Fruit fly (Drosophila melanogaster): ENCODE measurements around the gene CG17752.

Gene CG17752

DNA sequence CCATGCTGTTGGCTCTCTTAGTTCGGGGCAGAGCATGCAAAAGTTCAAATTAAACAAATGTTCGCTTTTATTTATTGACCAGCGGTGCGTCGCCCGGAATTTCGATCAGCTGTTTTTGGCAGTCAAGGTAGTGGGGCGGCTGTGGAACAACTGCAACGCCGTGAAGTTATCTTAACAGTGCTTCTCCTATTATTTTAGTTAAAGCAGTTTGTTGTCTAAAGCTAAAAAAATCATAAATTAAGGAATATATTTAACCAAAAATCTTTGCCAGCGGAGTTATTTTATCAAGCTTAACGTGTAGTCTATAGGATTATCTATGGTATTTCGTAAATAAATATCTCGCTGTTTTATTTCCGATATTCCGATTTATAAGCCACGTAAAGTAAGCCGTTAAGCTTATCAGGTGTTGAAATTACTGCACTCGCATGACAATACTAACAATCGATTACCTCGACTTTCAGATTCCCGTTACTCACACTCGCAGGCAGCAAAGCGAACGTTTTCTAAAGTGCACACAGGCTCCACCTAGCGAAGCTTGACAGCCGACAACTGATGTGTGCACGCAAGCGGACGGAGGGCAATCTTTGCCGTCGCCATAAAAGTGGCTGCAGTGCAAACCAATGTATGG lies 38.4 kb downstream of the CG17752 start, which contains the start of the genes CG6195 and CG31220:
Gene CG6195 (minus strand): TSS at position 122 of the 628 bp plus-strand sequence.
Gene CG31220 (plus strand): TSS at position 199 of the 628 bp plus-strand sequence.
- TF ChIP-seq D1 (tag; optimal IDR thresholded peaks at IDR 0.05) (no peak), CG4496 (GFP tag; IDR thresholded peaks at IDR 0.05) (peak; percentile 31; the same call in 1 of the 3 replicates)

DNA sequence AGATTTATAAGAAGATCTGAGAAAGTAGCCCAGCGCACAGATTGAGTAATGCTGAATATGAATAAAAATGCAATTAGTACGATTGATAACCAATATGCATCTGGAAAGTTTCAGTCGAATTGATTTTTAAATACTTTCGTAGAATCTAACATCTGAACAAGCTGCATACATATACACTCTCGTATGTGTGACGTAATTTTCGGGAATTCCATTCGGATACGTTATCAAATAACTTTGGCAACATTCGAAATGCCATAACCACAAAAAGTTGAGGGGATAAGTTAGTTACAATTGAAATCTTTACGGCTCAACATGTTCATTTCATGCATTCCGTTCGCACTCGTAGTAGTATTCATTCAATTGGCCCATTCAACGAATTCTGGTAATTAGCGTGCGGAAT lies 40.7 kb downstream of the CG17752 start, which contains the start of gene CG31219:
Gene CG31219 (plus strand): TSS at position 301 of the 400 bp plus-strand sequence.
- no peak for TF ChIP-seq CG9948 (tag; optimal IDR thresholded peaks at IDR 0.05)
- no peak for TF ChIP-seq fd96Ca (GFP tag; IDR thresholded peaks at IDR 0.05)
- no peak for TF ChIP-seq Pif1A (GFP tag; optimal IDR thresholded peaks at IDR 0.05)
- TF ChIP-seq CG8301 (tag; optimal IDR thresholded peaks at IDR 0.05) = no peak
- no peak for TF ChIP-seq CG17806 (tag; optimal IDR thresholded peaks at IDR 0.05)
- no peak for TF ChIP-seq D1 (tag; optimal IDR thresholded peaks at IDR 0.05)
- no peak for TF ChIP-seq Ets98B (GFP tag; IDR thresholded peaks at IDR 0.05)
- TF ChIP-seq CG12605 (GFP tag; IDR thresholded peaks at IDR 0.05) = no peak
- TF ChIP-seq CG8159 (tag; optimal IDR thresholded peaks at IDR 0.05) = no peak

DNA sequence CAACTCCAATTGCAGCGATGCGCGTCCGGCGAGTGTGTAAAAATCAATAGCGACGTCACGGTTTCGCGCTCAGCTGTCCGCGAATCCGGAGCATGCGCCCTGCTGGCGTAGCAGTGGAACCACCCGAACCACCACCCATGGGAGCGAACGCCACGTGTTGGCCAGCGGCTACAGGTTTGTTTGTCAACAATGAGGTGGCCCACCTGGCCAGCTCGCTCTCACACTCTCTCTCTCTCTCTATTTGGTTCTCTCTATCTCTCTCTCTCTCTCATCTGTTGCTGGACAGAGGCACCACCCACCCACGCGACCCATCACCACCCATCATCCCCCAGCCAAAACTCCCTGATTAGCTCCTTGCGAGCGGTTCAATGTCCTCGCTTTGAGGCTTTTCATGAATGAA lies 46.4 kb downstream of the CG17752 start:
- peak; percentile 82 for TF ChIP-seq EcR (GFP tag; optimal IDR thresholded peaks at IDR 0.05)
- no peak for TF ChIP-seq fd96Ca (GFP tag; IDR thresholded peaks at IDR 0.05)
- TF ChIP-seq CG12605 (GFP tag; IDR thresholded peaks at IDR 0.05) = peak; percentile 89

DNA sequence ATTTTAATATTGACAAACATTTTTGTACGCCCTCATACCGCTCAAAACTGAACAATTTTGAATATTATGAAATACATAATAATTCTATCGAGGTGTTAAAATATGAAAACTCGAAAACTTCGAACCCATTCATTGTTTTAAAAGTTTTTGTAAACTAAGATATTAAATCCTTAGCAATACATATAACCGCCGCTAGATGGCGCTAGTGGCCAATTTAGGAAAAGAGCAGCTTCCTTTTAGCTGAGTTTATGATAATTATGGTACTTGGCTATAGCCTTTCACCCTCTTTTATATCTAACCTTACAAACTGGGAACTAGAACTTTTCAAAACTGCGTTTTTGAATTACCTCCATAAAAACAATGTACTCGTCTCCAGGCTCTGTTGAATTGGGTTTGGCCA lies 47.2 kb downstream of the CG17752 start:
- TF ChIP-seq CG9948 (tag; optimal IDR thresholded peaks at IDR 0.05) = no peak
- no peak for TF ChIP-seq CG15710 (tag; optimal IDR thresholded peaks at IDR 0.05)
- TF ChIP-seq Ets98B (GFP tag; IDR thresholded peaks at IDR 0.05) = no peak
- TF ChIP-seq CG32121 (GFP tag; IDR thresholded peaks at IDR 0.05) = no peak
- TF ChIP-seq CG12605 (GFP tag; IDR thresholded peaks at IDR 0.05) = no peak
- TF ChIP-seq rn (GFP tag; IDR thresholded peaks at IDR 0.05) = no peak
- no peak for TF ChIP-seq CG10348 (GFP tag; IDR thresholded peaks at IDR 0.05)
- TF ChIP-seq D1 (tag; optimal IDR thresholded peaks at IDR 0.05) = no peak
- no peak for TF ChIP-seq Pif1B (GFP tag; optimal IDR thresholded peaks at IDR 0.05)
- TF ChIP-seq EcR (GFP tag; optimal IDR thresholded peaks at IDR 0.05) = no peak
- no peak for TF ChIP-seq CG14655 (GFP tag; optimal IDR thresholded peaks at IDR 0.05)

DNA sequence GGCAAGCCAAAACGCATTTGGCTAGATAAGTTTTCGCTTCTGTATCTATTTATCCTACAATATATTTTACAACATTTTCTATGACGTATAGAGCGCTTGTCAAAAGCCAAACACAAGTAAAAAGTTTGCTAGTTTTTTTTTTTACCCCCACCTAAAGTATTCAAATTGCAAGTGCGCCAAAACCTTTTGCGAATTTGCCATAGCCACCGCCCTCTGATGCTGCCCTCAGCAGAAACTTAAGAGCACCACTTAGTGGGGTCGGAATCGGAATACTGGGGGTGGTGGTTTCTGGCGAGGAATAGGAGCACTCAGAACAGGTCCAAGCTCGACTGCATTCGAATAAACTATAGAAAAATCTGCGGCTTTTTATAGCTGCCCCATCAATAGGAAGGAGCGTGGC lies 47.7 kb downstream of the CG17752 start, which contains the start of gene CG6184:
Gene CG6184 (minus strand): TSS at position 101 of the 400 bp plus-strand sequence.
- TF ChIP-seq CG10348 (GFP tag; IDR thresholded peaks at IDR 0.05) = no peak

DNA sequence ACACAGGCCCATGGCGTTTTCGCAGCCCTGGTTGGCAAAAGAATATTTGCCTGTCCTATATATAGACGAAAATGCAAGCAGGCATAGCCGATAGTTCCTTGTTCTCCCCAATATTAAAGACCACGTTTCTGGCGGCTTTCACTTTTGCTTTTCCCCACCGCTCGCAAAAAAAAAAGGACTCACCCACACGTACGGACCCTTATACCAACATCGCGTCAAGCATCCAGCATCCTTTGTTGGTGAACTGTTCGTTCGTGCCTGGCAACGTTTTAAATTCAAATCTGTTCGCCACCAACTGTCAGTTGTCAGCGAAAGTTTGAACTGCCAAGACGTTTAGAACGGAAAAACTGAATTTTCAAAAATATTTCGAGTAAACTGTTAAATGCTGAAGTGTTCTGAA lies 49.4 kb downstream of the CG17752 start, which contains the start of gene ort:
Gene ort (plus strand): TSS at position 301 of the 400 bp plus-strand sequence.
- no peak for TF ChIP-seq CG4496 (GFP tag; IDR thresholded peaks at IDR 0.05)
- TF ChIP-seq CG9948 (tag; optimal IDR thresholded peaks at IDR 0.05) = no peak
- TF ChIP-seq Ets98B (GFP tag; IDR thresholded peaks at IDR 0.05) = no peak
- TF ChIP-seq CG17806 (tag; optimal IDR thresholded peaks at IDR 0.05) = no peak
- TF ChIP-seq CG34367 (tag; optimal IDR thresholded peaks at IDR 0.05) = no peak
- no peak for TF ChIP-seq CG13204 (GFP tag; optimal IDR thresholded peaks at IDR 0.05)
- TF ChIP-seq CG8301 (tag; optimal IDR thresholded peaks at IDR 0.05) = no peak
- no peak for TF ChIP-seq rn (GFP tag; IDR thresholded peaks at IDR 0.05)
- TF ChIP-seq fd96Ca (GFP tag; IDR thresholded peaks at IDR 0.05) = no peak
- no peak for TF ChIP-seq CG32121 (GFP tag; IDR thresholded peaks at IDR 0.05)
- TF ChIP-seq Pif1A (GFP tag; optimal IDR thresholded peaks at IDR 0.05) = no peak
- no peak for TF ChIP-seq gl (tag; optimal IDR thresholded peaks at IDR 0.05)
- TF ChIP-seq D1 (tag; optimal IDR thresholded peaks at IDR 0.05) = no peak
- no peak for TF ChIP-seq CG10348 (GFP tag; IDR thresholded peaks at IDR 0.05)
- TF ChIP-seq EcR (GFP tag; optimal IDR thresholded peaks at IDR 0.05) = no peak
- no peak for TF ChIP-seq CG15710 (tag; optimal IDR thresholded peaks at IDR 0.05)
- no peak for TF ChIP-seq CG12605 (GFP tag; IDR thresholded peaks at IDR 0.05)
- no peak for TF ChIP-seq CG14655 (GFP tag; optimal IDR thresholded peaks at IDR 0.05)
- TF ChIP-seq Snoo (tag; optimal IDR thresholded peaks at IDR 0.05) = no peak

All from whole organism, pupa.